Worm (Caenorhabditis elegans) whole organism, late embryonic: ENCODE measurements around the gene srw-53.

Experiments
- ahr-1 ChIP-seq: sonication (generic microtip); optimal IDR thresholded peaks from 2 replicates; lab custom pipeline; 2016; ENCODE audit warnings: missing genetic modification characterization, missing compliant biosample characterization
- ama-1 ChIP-seq: fragments of 150-350 bp; optimal IDR thresholded peaks from 2 replicates; lab custom pipeline; 2014
- elt-2 ChIP-seq: sonication (generic microtip); optimal IDR thresholded peaks from 2 replicates; lab custom pipeline; 2016; ENCODE audit warnings: missing genetic modification reagents, missing genetic modification characterization, missing compliant biosample characterization
- nhr-11 ChIP-seq: fragments of 150-350 bp; optimal IDR thresholded peaks from 2 replicates; lab custom pipeline; 2014; ENCODE audit warnings: missing biosample characterization, missing genetic modification characterization
- pqm-1 ChIP-seq: sonication (generic microtip); optimal IDR thresholded peaks from 2 replicates; lab custom pipeline; 2016; ENCODE audit warnings: missing genetic modification characterization, missing compliant biosample characterization
- pros-1 ChIP-seq: fragments of 150-350 bp; optimal IDR thresholded peaks from 2 replicates; lab custom pipeline; 2014; ENCODE audit warnings: missing biosample characterization, missing genetic modification reagents, missing genetic modification characterization
- ref-2 ChIP-seq: sonication (generic microtip); optimal IDR thresholded peaks from 2 replicates; lab custom pipeline; 2016; ENCODE audit warnings: missing genetic modification characterization, missing compliant biosample characterization
- unc-3 ChIP-seq, 2 experiments: fragments of 200-800 bp in 1 of 2; sonication (Bioruptor generic) in 1 of 2; sonication (generic microtip) in 1 of 2; conservative IDR thresholded peaks in 1 of 2; optimal IDR thresholded peaks in 1 of 2; 2 replicates each; pipeline versions ENCODE4 v1.3.6 to Lab custom; 2016 to 2022; ENCODE audit warnings: missing compliant biosample characterization in 2 of 2, missing genetic modification characterization in 2 of 2, missing genetic modification reagents in 1 of 2

DNA sequence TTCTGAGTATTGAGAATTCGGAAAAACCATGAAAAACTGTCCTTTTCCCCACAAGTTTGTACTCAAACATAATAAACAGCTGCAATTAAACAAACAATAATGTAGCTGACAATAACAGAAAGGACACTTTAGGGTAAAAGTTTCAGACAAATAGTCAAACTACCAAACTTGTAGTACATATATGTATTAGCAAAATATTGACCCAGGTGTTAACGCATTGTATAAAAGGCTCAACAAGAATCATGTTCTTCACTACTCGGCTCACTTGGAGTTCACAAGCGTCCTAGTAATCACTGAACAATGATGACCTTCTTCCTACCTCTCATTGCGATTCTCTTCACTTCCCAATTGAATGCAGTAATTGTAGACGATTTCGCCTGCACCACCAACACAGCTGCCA, 31.4 kb upstream of the srw-53 start, which contains the start of gene F35E8.6:
- TF ChIP-seq nhr-11 (tag; lab: Kevin White, UChicago): no peak
- no peak for TF ChIP-seq ref-2 (tag; lab: Kevin White, UChicago)
- TF ChIP-seq elt-2 (tag; lab: Kevin White, UChicago): no peak
- TF ChIP-seq ama-1 (lab: Kevin White, UChicago): no peak
- no peak for TF ChIP-seq ahr-1
- no peak for TF ChIP-seq pqm-1 (tag; lab: Kevin White, UChicago)
- TF ChIP-seq unc-3 (GFP tag; conservative IDR thresholded peaks at IDR 0.05; lab: Robert Waterston, UW): no peak
- no peak for TF ChIP-seq unc-3 (tag; optimal IDR thresholded peaks at IDR 0.05; lab: Kevin White, UChicago)
- no peak for TF ChIP-seq pros-1
